Fruit fly (Drosophila melanogaster) whole organism, embryonic: ENCODE results near the gene CG46465.

Source experiments
- Antp ChIP-seq: fragments of 200-800 bp; sonication (Bioruptor generic); optimal IDR thresholded peaks from 3 replicates; lab custom pipeline; 2016; ENCODE audit warnings: missing biosample characterization, missing genetic modification characterization
- Bdp1 ChIP-seq: fragments of 200-800 bp; sonication (Bioruptor generic); optimal IDR thresholded peaks from 3 replicates; lab custom pipeline; 2016; ENCODE audit warnings: missing biosample characterization, missing genetic modification characterization
- Blimp-1 ChIP-seq: fragments of 200-800 bp; sonication (Bioruptor generic); optimal IDR thresholded peaks from 3 replicates; lab custom pipeline; 2018; ENCODE audit warnings: missing biosample characterization, missing genetic modification characterization, mild to moderate bottlenecking, moderate library complexity, missing genetic modification reagents
- CG10462 ChIP-seq: fragments of 200-800 bp; sonication (Bioruptor generic); optimal IDR thresholded peaks from 2 replicates; lab custom pipeline; 2016; ENCODE audit warnings: missing biosample characterization, missing genetic modification characterization
- CG11696 ChIP-seq: fragments of 200-800 bp; sonication (Bioruptor generic); IDR thresholded peaks from 2 replicates; pipeline ENCODE4 v1.3.6; 2022; ENCODE audit warnings: missing biosample characterization, missing genetic modification characterization
- CG14050 ChIP-seq: fragments of 200-800 bp; sonication (Bioruptor generic); IDR thresholded peaks from 3 replicates; pipeline ENCODE4 v1.3.6; 2022; ENCODE audit warnings: missing biosample characterization, missing genetic modification characterization
- CG14667 ChIP-seq: fragments of 200-800 bp; sonication (Bioruptor generic); IDR thresholded peaks from 2 replicates; pipeline ENCODE4 v1.3.6; 2022; ENCODE audit warnings: missing biosample characterization, missing genetic modification characterization
- CG15269 ChIP-seq: fragments of 200-800 bp; sonication (Bioruptor generic); optimal IDR thresholded peaks from 2 replicates; lab custom pipeline; 2018; ENCODE audit warnings: missing biosample characterization, mild to moderate bottlenecking, missing genetic modification characterization, moderate library complexity
- CG15601 ChIP-seq: fragments of 200-800 bp; sonication (Bioruptor generic); optimal IDR thresholded peaks from 3 replicates; lab custom pipeline; 2019; ENCODE audit warnings: missing biosample characterization, mild to moderate bottlenecking, missing genetic modification characterization, moderate library complexity
- CG1603 ChIP-seq: fragments of 200-800 bp; sonication (Bioruptor generic); optimal IDR thresholded peaks from 2 replicates; lab custom pipeline; 2019; ENCODE audit warnings: missing biosample characterization, mild to moderate bottlenecking, missing genetic modification characterization, moderate library complexity
- CG17829 ChIP-seq: fragments of 200-800 bp; optimal IDR thresholded peaks from 2 replicates; lab custom pipeline; 2019; ENCODE audit warnings: missing biosample characterization, mild to moderate bottlenecking, missing genetic modification characterization, moderate library complexity
- CG18476 ChIP-seq: fragments of 200-800 bp; sonication (Bioruptor generic); optimal IDR thresholded peaks from 2 replicates; lab custom pipeline; 2016; ENCODE audit warnings: missing biosample characterization, mild to moderate bottlenecking, missing genetic modification characterization
- CG18599 ChIP-seq: fragments of 200-800 bp; sonication (Bioruptor generic); optimal IDR thresholded peaks from 3 replicates; lab custom pipeline; 2017; ENCODE audit warnings: missing biosample characterization, missing genetic modification characterization, mild to moderate bottlenecking, moderate library complexity, missing genetic modification reagents
- CG2202 ChIP-seq: fragments of 200-800 bp; sonication (Bioruptor generic); optimal IDR thresholded peaks from 2 replicates; lab custom pipeline; 2018; ENCODE audit warnings: missing biosample characterization, mild to moderate bottlenecking, missing genetic modification characterization
- CG4328 ChIP-seq: fragments of 200-800 bp; sonication (Bioruptor generic); optimal IDR thresholded peaks from 3 replicates; lab custom pipeline; 2017; ENCODE audit warnings: missing biosample characterization, missing genetic modification reagents, missing genetic modification characterization
- CG4404 ChIP-seq: fragments of 200-800 bp; sonication (Bioruptor generic); IDR thresholded peaks from 2 replicates; pipeline ENCODE4 v1.3.6; 2022; ENCODE audit warnings: missing biosample characterization, missing genetic modification characterization
- CG6254 ChIP-seq: fragments of 200-800 bp; sonication (Bioruptor generic); optimal IDR thresholded peaks from 3 replicates; lab custom pipeline; 2017; ENCODE audit warnings: mild to moderate bottlenecking, missing biosample characterization, missing genetic modification reagents, missing genetic modification characterization
- CG6683 ChIP-seq: fragments of 200-800 bp; sonication (Bioruptor generic); optimal IDR thresholded peaks from 2 replicates; lab custom pipeline; 2017; ENCODE audit warnings: missing biosample characterization, mild to moderate bottlenecking, missing genetic modification characterization, missing genetic modification reagents
- CG7745 ChIP-seq: fragments of 200-800 bp; sonication (Bioruptor generic); optimal IDR thresholded peaks from 2 replicates; lab custom pipeline; 2018; ENCODE audit warnings: missing biosample characterization, mild to moderate bottlenecking, missing genetic modification characterization, moderate library complexity
- CG7928 ChIP-seq: fragments of 200-800 bp; sonication (Bioruptor generic); optimal IDR thresholded peaks from 2 replicates; lab custom pipeline; 2017; ENCODE audit warnings: missing biosample characterization, mild to moderate bottlenecking, missing genetic modification characterization
- CTCF ChIP-seq: fragments of 200-800 bp; sonication (Bioruptor generic); optimal IDR thresholded peaks from 2 replicates; lab custom pipeline; 2017; ENCODE audit warnings: missing biosample characterization, mild to moderate bottlenecking, missing genetic modification characterization, moderate library complexity
- CrebB ChIP-seq: fragments of 200-800 bp; sonication (Bioruptor generic); optimal IDR thresholded peaks from 3 replicates; lab custom pipeline; 2018; ENCODE audit warnings: missing biosample characterization, mild to moderate bottlenecking, missing genetic modification characterization
- Dad ChIP-seq: fragments of 200-800 bp; sonication (Bioruptor generic); optimal IDR thresholded peaks from 3 replicates; lab custom pipeline; 2016; ENCODE audit warnings: missing biosample characterization, missing genetic modification characterization
- Dek ChIP-seq: fragments of 200-800 bp; sonication (Bioruptor generic); optimal IDR thresholded peaks from 3 replicates; lab custom pipeline; 2019; ENCODE audit warnings: missing biosample characterization, mild to moderate bottlenecking, missing genetic modification characterization, moderate library complexity
- Hey ChIP-seq: fragments of 200-800 bp; sonication (Bioruptor generic); optimal IDR thresholded peaks from 3 replicates; lab custom pipeline; 2018; ENCODE audit warnings: missing biosample characterization, mild to moderate bottlenecking, missing genetic modification characterization
- NC2α ChIP-seq: fragments of 200-800 bp; sonication (Bioruptor generic); optimal IDR thresholded peaks from 2 replicates; lab custom pipeline; 2016; ENCODE audit warnings: missing biosample characterization, missing genetic modification characterization
- Neu2 ChIP-seq: fragments of 200-800 bp; sonication (Bioruptor generic); optimal IDR thresholded peaks from 3 replicates; lab custom pipeline; 2016; ENCODE audit warnings: missing biosample characterization, missing genetic modification characterization, borderline replicate concordance
- Rfx ChIP-seq: fragments of 200-800 bp; sonication (Bioruptor generic); IDR thresholded peaks from 2 replicates; pipeline ENCODE4 v1.3.6; 2022; ENCODE audit warnings: missing biosample characterization, missing genetic modification characterization
- Sry-β ChIP-seq: fragments of 200-800 bp; sonication (Bioruptor generic); optimal IDR thresholded peaks from 2 replicates; lab custom pipeline; 2018; ENCODE audit warnings: missing biosample characterization, mild to moderate bottlenecking, missing genetic modification characterization, moderate library complexity
- Ssrp ChIP-seq: fragments of 200-800 bp; sonication (Bioruptor generic); optimal IDR thresholded peaks from 2 replicates; lab custom pipeline; 2018; ENCODE audit warnings: missing biosample characterization, mild to moderate bottlenecking, missing genetic modification characterization, moderate library complexity
- TFAM ChIP-seq: fragments of 200-800 bp; sonication (Bioruptor generic); optimal IDR thresholded peaks from 2 replicates; lab custom pipeline; 2017; ENCODE audit warnings: missing biosample characterization, missing genetic modification characterization, inconsistent platforms
- Xrp1 ChIP-seq: fragments of 200-800 bp; sonication (Bioruptor generic); IDR thresholded peaks from 2 replicates; pipeline ENCODE4 v1.3.6; 2022; ENCODE audit warnings: missing biosample characterization, missing genetic modification characterization
- YL-1 ChIP-seq: fragments of 200-800 bp; sonication (Bioruptor generic); optimal IDR thresholded peaks from 3 replicates; lab custom pipeline; 2017; ENCODE audit warnings: missing biosample characterization, mild to moderate bottlenecking, missing genetic modification characterization
- ab ChIP-seq: fragments of 200-800 bp; sonication (Bioruptor generic); optimal IDR thresholded peaks from 2 replicates; lab custom pipeline; 2016; ENCODE audit warnings: missing biosample characterization, missing genetic modification characterization
- ara ChIP-seq: fragments of 200-800 bp; sonication (Bioruptor generic); IDR thresholded peaks from 2 replicates; pipeline ENCODE4 v1.3.6; 2022; ENCODE audit warnings: missing biosample characterization, missing genetic modification characterization
- chinmo ChIP-seq: fragments of 200-800 bp; sonication (Bioruptor generic); IDR thresholded peaks from 4 replicates; pipeline ENCODE4 v1.3.6; 2022; ENCODE audit warnings: missing biosample characterization, missing genetic modification characterization; ENCODE audit not compliant: partially characterized antibody
- crp ChIP-seq, 2 experiments: fragments of 200-800 bp; sonication (Bioruptor generic); optimal IDR thresholded peaks; 2 replicates in 1 of 2; 3 replicates in 1 of 2; lab custom pipeline; 2017; ENCODE audit warnings: missing biosample characterization in 2 of 2, missing genetic modification characterization in 2 of 2, mild to moderate bottlenecking in 1 of 2, moderate library complexity in 1 of 2
- gem ChIP-seq: fragments of 200-800 bp; sonication (Bioruptor generic); optimal IDR thresholded peaks from 2 replicates; lab custom pipeline; 2019; ENCODE audit warnings: missing biosample characterization, mild to moderate bottlenecking, missing genetic modification characterization, moderate library complexity
- ind ChIP-seq: fragments of 200-800 bp; sonication (Bioruptor generic); optimal IDR thresholded peaks from 3 replicates; lab custom pipeline; 2016; ENCODE audit warnings: missing biosample characterization, missing genetic modification characterization
- onecut ChIP-seq: fragments of 200-800 bp; sonication (Bioruptor generic); IDR thresholded peaks from 2 replicates; pipeline ENCODE4 v1.3.6; 2022; ENCODE audit warnings: missing biosample characterization, missing genetic modification characterization
- phol ChIP-seq: fragments of 200-800 bp; sonication (Bioruptor generic); optimal IDR thresholded peaks from 3 replicates; lab custom pipeline; 2018; ENCODE audit warnings: missing biosample characterization, mild to moderate bottlenecking, missing genetic modification characterization, moderate library complexity
- seq ChIP-seq: fragments of 200-800 bp; sonication (Bioruptor generic); IDR thresholded peaks from 2 replicates; pipeline ENCODE4 v1.3.6; 2022; ENCODE audit warnings: missing biosample characterization, missing genetic modification characterization
- sna ChIP-seq: fragments of 200-800 bp; sonication (Bioruptor generic); IDR thresholded peaks from 2 replicates; pipeline ENCODE4 v1.3.6; 2022; ENCODE audit warnings: missing biosample characterization, missing genetic modification characterization; ENCODE audit not compliant: partially characterized antibody
- stc ChIP-seq: fragments of 200-800 bp; sonication (Bioruptor generic); IDR thresholded peaks from 2 replicates; pipeline ENCODE4 v1.3.6; 2022; ENCODE audit warnings: missing biosample characterization, missing genetic modification characterization
- trem ChIP-seq: fragments of 200-800 bp; optimal IDR thresholded peaks from 3 replicates; lab custom pipeline; 2019; ENCODE audit warnings: missing biosample characterization, mild to moderate bottlenecking, missing genetic modification characterization, moderate library complexity
- tup ChIP-seq: fragments of 200-800 bp; sonication (Bioruptor generic); optimal IDR thresholded peaks from 2 replicates; lab custom pipeline; 2016; ENCODE audit warnings: missing biosample characterization, mild to moderate bottlenecking, missing genetic modification characterization, moderate library complexity
- unpg ChIP-seq: fragments of 200-800 bp; sonication (Bioruptor generic); optimal IDR thresholded peaks from 3 replicates; lab custom pipeline; 2018; ENCODE audit warnings: missing biosample characterization, mild to moderate bottlenecking, missing genetic modification characterization, moderate library complexity
- zfh2 ChIP-seq: fragments of 200-800 bp; sonication (Bioruptor generic); optimal IDR thresholded peaks from 2 replicates; lab custom pipeline; 2016; ENCODE audit warnings: missing biosample characterization, missing genetic modification characterization

The CG46465 gene

DNA sequence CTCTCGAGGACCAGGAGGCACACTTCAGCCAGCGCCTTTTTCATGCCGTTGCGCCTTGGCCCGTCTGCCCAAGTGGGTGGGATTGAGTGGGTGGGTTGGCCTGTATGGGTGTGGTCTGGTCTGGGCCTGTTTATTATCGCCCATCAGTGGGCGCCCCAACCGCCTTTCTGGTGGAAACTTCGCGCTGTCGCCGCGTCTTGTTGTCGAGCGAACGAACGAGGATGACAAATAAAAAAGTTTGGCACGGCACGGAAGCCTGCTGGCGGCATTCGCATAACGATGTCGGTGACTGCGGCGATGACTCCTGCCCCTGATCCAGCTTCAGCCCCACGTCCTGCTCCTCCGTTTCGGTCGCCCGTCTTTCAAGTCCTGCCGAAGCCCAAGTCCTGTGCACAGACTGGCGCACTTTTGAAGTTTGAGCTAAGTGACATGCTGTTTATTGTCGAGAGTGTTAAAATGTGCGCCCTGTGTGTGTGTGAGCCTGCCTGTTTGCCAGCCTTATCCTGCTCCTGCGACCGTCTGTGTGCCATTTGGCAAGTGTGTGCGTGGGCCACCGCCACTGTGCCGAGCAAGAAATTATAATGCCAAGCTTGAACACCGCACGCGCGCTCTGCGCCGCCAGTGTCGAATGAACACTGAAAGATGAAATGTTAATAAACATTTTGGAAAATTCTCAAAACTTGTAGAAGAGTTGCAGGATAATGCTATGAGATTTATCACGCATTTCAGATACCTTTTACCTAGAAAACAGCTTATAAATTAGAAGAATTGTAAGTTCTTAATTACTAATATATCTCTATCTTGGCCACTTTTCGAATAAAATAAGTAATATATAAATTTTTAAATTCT is 22.0 kb downstream of the CG46465 start (continued):
- TF ChIP-seq Neu2 (GFP tag; lab: Kevin White, UChicago): no peak
- TF ChIP-seq Dad (GFP tag; lab: Kevin White, UChicago): no peak
- peak in 1 of 2 experiments; percentile 20 for TF ChIP-seq crp (GFP tag; optimal IDR thresholded peaks at IDR 0.05; lab: Kevin White, UChicago)
- peak; percentile 74 for TF ChIP-seq Dek (tag; lab: Kevin White, UChicago)
- no peak for TF ChIP-seq tup (GFP tag; lab: Kevin White, UChicago)
- TF ChIP-seq gem (tag; lab: Kevin White, UChicago): peak; percentile 86
- peak; percentile 7 for TF ChIP-seq trem (tag; lab: Kevin White, UChicago)
- TF ChIP-seq Xrp1: peak; percentile 73
- TF ChIP-seq CTCF (GFP tag; lab: Kevin White, UChicago): no peak
- TF ChIP-seq YL-1 (GFP tag; lab: Kevin White, UChicago): peak; percentile 6
- peak; percentile 57 for TF ChIP-seq Rfx (GFP tag; lab: Robert Waterston, UW)
- TF ChIP-seq CG4328 (GFP tag; lab: Kevin White, UChicago): peak; percentile 73
- no peak; the same call in 1 of the 2 replicates for TF ChIP-seq ara
- TF ChIP-seq CG11696 (GFP tag; lab: Robert Waterston, UW): no peak
- TF ChIP-seq Ssrp (tag; lab: Kevin White, UChicago): peak; percentile 57
- peak; percentile 21 for TF ChIP-seq CrebB
- TF ChIP-seq CG7928 (GFP tag; lab: Kevin White, UChicago): peak; percentile 20
- no peak for TF ChIP-seq sna
- TF ChIP-seq Antp (GFP tag; lab: Kevin White, UChicago): no peak
- TF ChIP-seq seq (GFP tag; lab: Robert Waterston, UW): peak; percentile 35; the same call in 1 of the 2 replicates
- TF ChIP-seq stc (GFP tag; lab: Robert Waterston, UW): peak; percentile 54
- peak; percentile 68 for TF ChIP-seq CG17829 (tag; lab: Kevin White, UChicago)
- TF ChIP-seq CG4404: peak; percentile 36; the same call in 1 of the 2 replicates
- peak; percentile 66 for TF ChIP-seq CG15601
- TF ChIP-seq CG14667: peak; percentile 33; the same call in 1 of the 2 replicates
- peak; percentile 75 for TF ChIP-seq Hey (tag; lab: Kevin White, UChicago)
- TF ChIP-seq CG7745 (tag; lab: Kevin White, UChicago): no peak
- peak; percentile 77 for TF ChIP-seq phol (tag; lab: Kevin White, UChicago)
- TF ChIP-seq CG14050 (GFP tag; lab: Robert Waterston, UW): peak; percentile 13; the same call in 1 of the 3 replicates
- no peak for TF ChIP-seq ab (GFP tag; lab: Kevin White, UChicago)
- TF ChIP-seq CG6254 (GFP tag; lab: Kevin White, UChicago): peak; percentile 11
- no peak for TF ChIP-seq CG10462 (GFP tag; lab: Kevin White, UChicago)
- TF ChIP-seq Bdp1: no peak
- TF ChIP-seq Sry-β (GFP tag; lab: Kevin White, UChicago): no peak
- no peak for TF ChIP-seq NC2α (GFP tag; lab: Kevin White, UChicago)
- TF ChIP-seq CG2202 (tag; lab: Kevin White, UChicago): no peak
- peak; percentile 52 for TF ChIP-seq onecut
- TF ChIP-seq CG6683 (GFP tag; lab: Kevin White, UChicago): peak; percentile 74
- TF ChIP-seq TFAM (GFP tag; lab: Kevin White, UChicago): no peak
- peak; percentile 74 for TF ChIP-seq unpg (GFP tag; lab: Kevin White, UChicago)
- peak; percentile 85 for TF ChIP-seq CG15269 (tag; lab: Kevin White, UChicago)
- peak; percentile 93 for TF ChIP-seq CG18599
- peak; percentile 10 for TF ChIP-seq zfh2 (GFP tag; lab: Kevin White, UChicago)
- TF ChIP-seq chinmo (GFP tag; lab: Robert Waterston, UW): 0 out of 4 replicates have a peak, but pooled peaks have one; percentile 58
- peak; percentile 61 for TF ChIP-seq CG18476
- peak; percentile 58 for TF ChIP-seq ind (GFP tag; lab: Kevin White, UChicago)
- peak; percentile 70 for TF ChIP-seq Blimp-1 (GFP tag; lab: Kevin White, UChicago)
- TF ChIP-seq CG1603 (tag; lab: Kevin White, UChicago): peak; percentile 9
